Worm (Caenorhabditis elegans) whole organism, L1 larva: Measurements from ENCODE around the gene mps-2.

ENCODE experiments used
- C04F5.9 ChIP-seq: sonication (generic microtip); optimal IDR thresholded peaks from 2 replicates; lab custom pipeline; 2016; ENCODE audit warnings: missing genetic modification characterization, missing compliant biosample characterization
- aha-1 ChIP-seq: fragments of 150-350 bp; optimal IDR thresholded peaks from 2 replicates; lab custom pipeline; 2014; ENCODE audit warnings: missing biosample characterization, missing genetic modification characterization
- elt-2 ChIP-seq: sonication (generic microtip); optimal IDR thresholded peaks from 2 replicates; lab custom pipeline; 2016; ENCODE audit warnings: missing genetic modification characterization, mild to moderate bottlenecking, inconsistent platforms, missing compliant biosample characterization, missing genetic modification reagents
- fkh-8 ChIP-seq: sonication (generic microtip); optimal IDR thresholded peaks from 2 replicates; lab custom pipeline; 2016; ENCODE audit warnings: mild to moderate bottlenecking, missing genetic modification characterization, missing compliant biosample characterization
- isw-1 ChIP-seq: fragments of 200-800 bp; sonication (Bioruptor generic); IDR thresholded peaks from 2 replicates; pipeline ENCODE4 v1.3.6; 2022; ENCODE audit warnings: missing genetic modification characterization, missing compliant biosample characterization
- lin-13 ChIP-seq: fragments of 150-350 bp; optimal IDR thresholded peaks from 2 replicates; lab custom pipeline; 2014; ENCODE audit warnings: missing biosample characterization, missing genetic modification reagents, missing genetic modification characterization
- lin-39 ChIP-seq: fragments of 150-350 bp; optimal IDR thresholded peaks from 2 replicates; lab custom pipeline; 2014; ENCODE audit warnings: missing biosample characterization, missing genetic modification reagents, missing genetic modification characterization
- mab-9 ChIP-seq: fragments of 200-800 bp; sonication (Bioruptor generic); IDR thresholded peaks from 2 replicates; pipeline ENCODE4 v1.3.6; 2022; ENCODE audit warnings: missing genetic modification reagents, missing genetic modification characterization, missing compliant biosample characterization
- mef-2 ChIP-seq: fragments of 150-350 bp; optimal IDR thresholded peaks from 2 replicates; lab custom pipeline; 2014; ENCODE audit warnings: missing biosample characterization, missing genetic modification characterization
- nhr-85 ChIP-seq: sonication (generic microtip); peaks from one replicate; lab custom pipeline; 2016; ENCODE audit warnings: missing genetic modification characterization, inconsistent platforms, missing compliant biosample characterization
- pax-3 ChIP-seq: fragments of 200-800 bp; sonication (Bioruptor generic); optimal IDR thresholded peaks from 2 replicates; lab custom pipeline; 2018; ENCODE audit warnings: mild to moderate bottlenecking, missing genetic modification characterization, moderate library complexity, missing compliant biosample characterization
- tbx-2 ChIP-seq: sonication (generic microtip); optimal IDR thresholded peaks from 2 replicates; lab custom pipeline; 2016; ENCODE audit warnings: missing genetic modification characterization, missing compliant biosample characterization
- tlp-1 ChIP-seq: fragments of 150-350 bp; optimal IDR thresholded peaks from 2 replicates; lab custom pipeline; 2014; ENCODE audit warnings: missing biosample characterization, missing genetic modification characterization
- unc-86 ChIP-seq: sonication (generic microtip); optimal IDR thresholded peaks from 2 replicates; lab custom pipeline; 2016; ENCODE audit warnings: missing genetic modification characterization, missing compliant biosample characterization
- vab-15 ChIP-seq: sonication (generic microtip); optimal IDR thresholded peaks from 2 replicates; lab custom pipeline; 2017; ENCODE audit warnings: missing genotype, mild to moderate bottlenecking, missing genetic modification characterization, missing compliant biosample characterization

The mps-2 gene

DNA sequence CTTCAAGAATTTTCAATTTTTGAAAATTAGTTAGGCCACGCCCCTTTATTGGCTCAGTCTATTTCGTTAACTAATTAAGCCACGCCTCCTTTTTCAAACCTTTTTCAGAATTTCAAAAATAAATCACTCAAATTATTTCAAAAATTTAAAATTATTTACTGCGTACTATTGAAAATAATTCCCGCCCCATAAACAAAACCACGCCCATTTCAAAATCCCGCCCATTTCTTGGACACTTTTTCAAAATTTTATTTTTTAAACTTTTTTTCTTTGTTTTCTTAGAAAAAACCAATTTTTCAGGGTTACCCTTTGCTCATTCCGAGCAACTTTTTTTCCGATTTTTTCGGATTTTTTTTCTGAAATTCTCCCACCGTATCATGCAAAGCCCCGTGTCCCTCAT lies 48.0 kb downstream of the mps-2 start, which contains the start of gene B0432.14:
Gene B0432.14 (plus strand): TSS at position 301 of the 400 bp plus-strand sequence.
- TF ChIP-seq elt-2 (tag; lab: Kevin White, UChicago) (no peak), mef-2 (tag; lab: Kevin White, UChicago) (no peak), vab-15 (tag; lab: Kevin White, UChicago) (no peak), C04F5.9 (tag; lab: Kevin White, UChicago) (no peak), aha-1 (tag; lab: Kevin White, UChicago) (no peak), pax-3 (tag; lab: Kevin White, UChicago) (no peak), tlp-1 (tag; lab: Kevin White, UChicago) (no peak), mab-9 (GFP tag; lab: Robert Waterston, UW) (no peak), lin-13 (GFP tag; lab: Kevin White, UChicago) (no peak), nhr-85 (tag; lab: Kevin White, UChicago) (no peak), tbx-2 (tag; lab: Kevin White, UChicago) (no peak), fkh-8 (tag; lab: Kevin White, UChicago) (no peak), lin-39 (tag; lab: Kevin White, UChicago) (no peak)
- TF ChIP-seq, all 84 proteins: peak for 0

DNA sequence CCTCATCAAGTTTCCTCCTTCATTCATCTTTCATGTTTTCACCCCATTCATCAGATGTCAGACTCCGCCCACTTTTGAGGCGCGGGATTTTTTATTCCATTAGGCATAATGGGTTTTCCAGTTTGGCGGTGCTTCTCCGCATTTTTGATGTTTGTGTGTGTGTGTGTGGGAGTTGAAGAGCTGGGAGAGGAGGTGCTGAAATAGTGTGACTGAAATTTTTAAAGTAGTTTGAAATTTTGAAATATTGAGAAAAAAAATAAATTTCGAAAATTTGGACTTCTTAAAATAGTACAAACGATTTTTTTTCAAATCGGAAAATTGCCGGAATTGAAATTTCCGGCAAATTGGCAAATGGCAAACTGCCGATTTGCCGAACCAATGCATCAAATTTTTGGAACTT lies 48.4 kb downstream of the mps-2 start, which contains the start of gene scc-2:
Gene scc-2 (minus strand): TSS at position 101 of the 400 bp plus-strand sequence.
- no peak for TF ChIP-seq isw-1
- no peak for TF ChIP-seq unc-86 (tag; lab: Kevin White, UChicago)
- no peak for TF ChIP-seq aha-1 (tag; lab: Kevin White, UChicago)
